Worm (Caenorhabditis elegans): ENCODE results near the gene pdhk-2.

DNA sequence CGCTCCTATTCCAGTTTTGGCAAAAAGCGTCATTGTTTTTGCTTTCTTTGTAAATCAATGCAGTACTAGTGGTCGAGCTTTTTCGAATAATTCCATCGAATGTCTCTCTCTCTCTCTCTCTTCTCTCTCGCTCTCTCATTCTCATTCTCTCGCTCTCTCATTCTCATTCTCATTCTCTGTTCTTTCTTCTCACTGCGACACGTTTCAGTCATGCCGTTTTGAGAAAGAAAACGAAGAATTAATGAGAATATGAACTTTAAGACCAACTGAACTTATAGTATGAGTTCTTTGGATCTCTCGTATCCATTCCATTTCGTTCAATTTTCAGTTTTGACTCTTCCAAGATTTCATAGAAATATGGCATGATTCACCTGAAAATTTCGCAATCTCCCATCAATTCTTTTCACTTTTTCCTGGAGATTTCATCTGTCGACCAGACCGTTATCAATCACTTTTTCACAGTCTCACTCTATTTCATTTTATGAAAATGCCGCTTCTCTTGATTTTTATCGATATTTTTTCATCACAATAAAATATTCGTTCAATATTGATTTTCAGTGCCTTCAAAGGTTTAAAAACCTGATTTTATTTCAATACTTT lies 31.3 kb upstream of the pdhk-2 start:
- TF ChIP-seq dmd-4 (tag; optimal IDR thresholded peaks at IDR 0.05; ENCODE audit: borderline replicate concordance) (no peak), sox-4 (tag; optimal IDR thresholded peaks at IDR 0.05) (no peak), pha-4 (tag; optimal IDR thresholded peaks at IDR 0.05) (no peak), ceh-34 (tag; optimal IDR thresholded peaks at IDR 0.05) (no peak), syd-9 (tag; optimal IDR thresholded peaks at IDR 0.05) (no peak), nhr-11 (tag; optimal IDR thresholded peaks at IDR 0.05) (no peak), madf-2 (tag; optimal IDR thresholded peaks at IDR 0.05) (no peak), K02D7.2 (tag; optimal IDR thresholded peaks at IDR 0.05) (no peak), unc-86 (tag; optimal IDR thresholded peaks at IDR 0.05) (no peak), ceh-9 (tag; optimal IDR thresholded peaks at IDR 0.05) (no peak), ama-1 (optimal IDR thresholded peaks at IDR 0.05) (no peak), ceh-31 (tag; optimal IDR thresholded peaks at IDR 0.05) (no peak), unc-55 (GFP tag; optimal IDR thresholded peaks at IDR 0.05) (no peak), ceh-14 (tag; optimal IDR thresholded peaks at IDR 0.05) (no peak)

Measured in whole organism, late embryonic.